Fruit fly (Drosophila melanogaster) whole organism, embryonic: ENCODE results near the gene Tsc1.
A peak's percentile ranks its signal among the peaks of the same experiment; 100 is the strongest.

ENCODE experiments used
- Ada2b ChIP-seq: fragments of 200-800 bp; sonication (Bioruptor generic); IDR thresholded peaks from 2 replicates; pipeline ENCODE4 v1.3.6; 2022; ENCODE audit warnings: missing biosample characterization, missing genetic modification characterization
- C15 ChIP-seq: fragments of 200-800 bp; sonication (Bioruptor generic); IDR thresholded peaks from 3 replicates; pipeline ENCODE4 v1.3.6; 2022; ENCODE audit warnings: missing biosample characterization, missing genetic modification characterization
- CG10274 ChIP-seq: fragments of 200-800 bp; sonication (Bioruptor generic); optimal IDR thresholded peaks from 3 replicates; lab custom pipeline; 2017; ENCODE audit warnings: missing biosample characterization, mild to moderate bottlenecking, missing genetic modification characterization
- CG11085 ChIP-seq: fragments of 200-800 bp; sonication (Bioruptor generic); IDR thresholded peaks from 2 replicates; pipeline ENCODE4 v1.3.6; 2022; ENCODE audit warnings: missing biosample characterization, missing genetic modification characterization
- CG12236 ChIP-seq: fragments of 200-800 bp; sonication (Bioruptor generic); optimal IDR thresholded peaks from 2 replicates; lab custom pipeline; 2016; ENCODE audit warnings: missing biosample characterization, missing genetic modification characterization
- CG14710 ChIP-seq: fragments of 200-800 bp; sonication (Bioruptor generic); optimal IDR thresholded peaks from 3 replicates; lab custom pipeline; 2019; ENCODE audit warnings: missing biosample characterization, mild to moderate bottlenecking, missing genetic modification characterization, moderate library complexity
- CG1602 ChIP-seq: fragments of 200-800 bp; sonication (Bioruptor generic); optimal IDR thresholded peaks from 3 replicates; lab custom pipeline; 2016; ENCODE audit warnings: missing biosample characterization, missing genetic modification characterization
- CG1647 ChIP-seq: fragments of 200-800 bp; sonication (Bioruptor generic); optimal IDR thresholded peaks from 3 replicates; lab custom pipeline; 2016; ENCODE audit warnings: missing biosample characterization, missing genetic modification characterization
- CG16813 ChIP-seq: fragments of 200-800 bp; sonication (Bioruptor generic); IDR thresholded peaks from 3 replicates; pipeline ENCODE4 v1.3.6; 2022; ENCODE audit warnings: missing biosample characterization, missing genetic modification characterization; ENCODE audit not compliant: partially characterized antibody
- CG2199 ChIP-seq: fragments of 200-800 bp; sonication (Bioruptor generic); IDR thresholded peaks from 3 replicates; pipeline ENCODE4 v1.3.6; 2022; ENCODE audit warnings: missing biosample characterization, missing genetic modification characterization
- CG34422 ChIP-seq: fragments of 200-800 bp; sonication (Bioruptor generic); IDR thresholded peaks from 3 replicates; pipeline ENCODE4 v1.3.6; 2022; ENCODE audit warnings: missing biosample characterization, missing genetic modification characterization
- CG4328 ChIP-seq: fragments of 200-800 bp; sonication (Bioruptor generic); optimal IDR thresholded peaks from 3 replicates; lab custom pipeline; 2017; ENCODE audit warnings: missing biosample characterization, missing genetic modification reagents, missing genetic modification characterization
- CG4707 ChIP-seq: fragments of 200-800 bp; sonication (Bioruptor generic); optimal IDR thresholded peaks from 2 replicates; lab custom pipeline; 2018; ENCODE audit warnings: missing biosample characterization, mild to moderate bottlenecking, missing genetic modification characterization, moderate library complexity
- CG6654 ChIP-seq: fragments of 200-800 bp; sonication (Bioruptor generic); optimal IDR thresholded peaks from 2 replicates; lab custom pipeline; 2017; ENCODE audit warnings: missing biosample characterization, mild to moderate bottlenecking, missing genetic modification characterization
- CG7839 ChIP-seq: fragments of 200-800 bp; sonication (Bioruptor generic); optimal IDR thresholded peaks from 3 replicates; lab custom pipeline; 2018; ENCODE audit warnings: missing biosample characterization, mild to moderate bottlenecking, missing genetic modification characterization, moderate library complexity
- CG8388 ChIP-seq: fragments of 200-800 bp; sonication (Bioruptor generic); optimal IDR thresholded peaks from 2 replicates; lab custom pipeline; 2019; ENCODE audit warnings: missing biosample characterization, mild to moderate bottlenecking, missing genetic modification characterization, moderate library complexity
- CG8478 ChIP-seq: fragments of >200 bp; optimal IDR thresholded peaks from 2 replicates; lab custom pipeline; 2018
- CG9932 ChIP-seq: fragments of 200-800 bp; sonication (Bioruptor generic); IDR thresholded peaks from 2 replicates; pipeline ENCODE4 v1.3.6; 2022; ENCODE audit warnings: missing biosample characterization, missing genetic modification characterization
- CHES-1-like ChIP-seq: fragments of 200-800 bp; sonication (Bioruptor generic); optimal IDR thresholded peaks from 2 replicates; lab custom pipeline; 2016; ENCODE audit warnings: missing biosample characterization, missing genetic modification characterization
- CkIIα-i1 ChIP-seq: fragments of 200-800 bp; sonication (Bioruptor generic); IDR thresholded peaks from 2 replicates; pipeline ENCODE4 v1.3.6; 2022; ENCODE audit warnings: missing biosample characterization, missing genetic modification characterization
- CrebB ChIP-seq: fragments of 200-800 bp; sonication (Bioruptor generic); optimal IDR thresholded peaks from 3 replicates; lab custom pipeline; 2018; ENCODE audit warnings: missing biosample characterization, mild to moderate bottlenecking, missing genetic modification characterization
- D ChIP-seq, 2 experiments: fragments of 200-800 bp in 1 of 2; fragments of >200 bp in 1 of 2; sonication (Bioruptor generic) in 1 of 2; optimal IDR thresholded peaks; 2 replicates in 1 of 2; 3 replicates in 1 of 2; lab custom pipeline; 2017; ENCODE audit warnings: mild to moderate bottlenecking in 1 of 2, missing biosample characterization in 1 of 2, missing genetic modification characterization in 1 of 2, missing genetic modification reagents in 1 of 2
- Hr39 ChIP-seq: fragments of >200 bp; optimal IDR thresholded peaks from 2 replicates; lab custom pipeline; 2017
- Hr51 ChIP-seq, 2 experiments: fragments of 200-800 bp; sonication (Bioruptor generic); optimal IDR thresholded peaks; 2 replicates in 1 of 2; 3 replicates in 1 of 2; lab custom pipeline; 2016 to 2018; ENCODE audit warnings: missing biosample characterization in 2 of 2, missing genetic modification characterization in 2 of 2, mild to moderate bottlenecking in 1 of 2, moderate library complexity in 1 of 2
- Lpt ChIP-seq: fragments of >200 bp; optimal IDR thresholded peaks from 2 replicates; lab custom pipeline; 2018; ENCODE audit warnings: missing biosample characterization, missing genetic modification characterization
- Nf-YB ChIP-seq: fragments of 200-800 bp; sonication (Bioruptor generic); optimal IDR thresholded peaks from 3 replicates; lab custom pipeline; 2019; ENCODE audit warnings: missing biosample characterization, mild to moderate bottlenecking, missing genetic modification characterization, moderate library complexity
- Pdp1 ChIP-seq, 2 experiments: fragments of 200-800 bp; sonication (Bioruptor generic); optimal IDR thresholded peaks; 3 replicates each; lab custom pipeline; 2016; ENCODE audit warnings: missing biosample characterization in 2 of 2, missing genetic modification characterization in 2 of 2, mild to moderate bottlenecking in 1 of 2, moderate library complexity in 1 of 2
- Poxn ChIP-seq: fragments of 200-800 bp; sonication (Bioruptor generic); IDR thresholded peaks from 2 replicates; pipeline ENCODE4 v1.3.6; 2022; ENCODE audit warnings: missing biosample characterization, missing genetic modification characterization
- Ravus ChIP-seq: fragments of 200-800 bp; sonication (Bioruptor generic); IDR thresholded peaks from 2 replicates; pipeline ENCODE4 v1.3.6; 2022; ENCODE audit warnings: missing biosample characterization, missing genetic modification characterization
- Sox102F ChIP-seq: fragments of 200-800 bp; sonication (Bioruptor generic); optimal IDR thresholded peaks from 2 replicates; lab custom pipeline; 2018; ENCODE audit warnings: missing biosample characterization, mild to moderate bottlenecking, missing genetic modification characterization, moderate library complexity
- Ssrp ChIP-seq: fragments of 200-800 bp; sonication (Bioruptor generic); optimal IDR thresholded peaks from 2 replicates; lab custom pipeline; 2018; ENCODE audit warnings: missing biosample characterization, mild to moderate bottlenecking, missing genetic modification characterization, moderate library complexity
- YL-1 ChIP-seq: fragments of 200-800 bp; sonication (Bioruptor generic); optimal IDR thresholded peaks from 3 replicates; lab custom pipeline; 2017; ENCODE audit warnings: missing biosample characterization, mild to moderate bottlenecking, missing genetic modification characterization
- ac ChIP-seq: fragments of 200-800 bp; sonication (Bioruptor generic); optimal IDR thresholded peaks from 3 replicates; lab custom pipeline; 2017; ENCODE audit warnings: missing biosample characterization, mild to moderate bottlenecking, missing genetic modification characterization
- ato ChIP-seq: fragments of 200-800 bp; sonication (Bioruptor generic); IDR thresholded peaks from 2 replicates; pipeline ENCODE4 v1.3.6; 2022; ENCODE audit warnings: missing biosample characterization, missing genetic modification characterization; ENCODE audit not compliant: partially characterized antibody
- chif ChIP-seq, 2 experiments: fragments of 200-800 bp; sonication (Bioruptor generic); optimal IDR thresholded peaks; 3 replicates each; lab custom pipeline; 2016; ENCODE audit warnings: missing biosample characterization in 2 of 2, missing genetic modification characterization in 2 of 2
- dm ChIP-seq: fragments of 200-800 bp; sonication (Bioruptor generic); optimal IDR thresholded peaks from 3 replicates; lab custom pipeline; 2016; ENCODE audit warnings: missing biosample characterization, missing genetic modification characterization
- her ChIP-seq: fragments of 200-800 bp; sonication (Bioruptor generic); optimal IDR thresholded peaks from 2 replicates; lab custom pipeline; 2016; ENCODE audit warnings: missing biosample characterization, missing genetic modification characterization
- lmd ChIP-seq: fragments of 200-800 bp; sonication (Bioruptor generic); IDR thresholded peaks from 2 replicates; pipeline ENCODE4 v1.3.6; 2022; ENCODE audit warnings: missing biosample characterization, missing genetic modification characterization
- onecut ChIP-seq: fragments of 200-800 bp; sonication (Bioruptor generic); IDR thresholded peaks from 2 replicates; pipeline ENCODE4 v1.3.6; 2022; ENCODE audit warnings: missing biosample characterization, missing genetic modification characterization
- p53 ChIP-seq: fragments of 200-800 bp; sonication (Bioruptor generic); optimal IDR thresholded peaks from 2 replicates; lab custom pipeline; 2016; ENCODE audit warnings: missing biosample characterization, missing genetic modification characterization
- pb ChIP-seq: fragments of 200-800 bp; sonication (Bioruptor generic); optimal IDR thresholded peaks from 3 replicates; lab custom pipeline; 2016; ENCODE audit warnings: missing biosample characterization, missing genetic modification characterization
- pnt ChIP-seq: fragments of 200-800 bp; sonication (Bioruptor generic); optimal IDR thresholded peaks from 3 replicates; lab custom pipeline; 2016; ENCODE audit warnings: missing biosample characterization, missing genetic modification characterization
- sd ChIP-seq: fragments of 200-800 bp; sonication (Bioruptor generic); optimal IDR thresholded peaks from 3 replicates; lab custom pipeline; 2018; ENCODE audit warnings: missing biosample characterization, mild to moderate bottlenecking, missing genetic modification characterization, moderate library complexity
- sens-2 ChIP-seq: fragments of 200-800 bp; sonication (Bioruptor generic); IDR thresholded peaks from 2 replicates; pipeline ENCODE4 v1.3.6; 2022; ENCODE audit warnings: missing biosample characterization, missing genetic modification characterization
- slp2 ChIP-seq: fragments of 200-800 bp; sonication (Bioruptor generic); optimal IDR thresholded peaks from 2 replicates; lab custom pipeline; 2016; ENCODE audit warnings: missing biosample characterization, missing genetic modification characterization
- tap ChIP-seq: fragments of 200-800 bp; optimal IDR thresholded peaks from 3 replicates; lab custom pipeline; 2019; ENCODE audit warnings: missing biosample characterization, mild to moderate bottlenecking, missing genetic modification characterization, moderate library complexity
- vvl ChIP-seq: fragments of 200-800 bp; sonication (Bioruptor generic); IDR thresholded peaks from 2 replicates; pipeline ENCODE4 v1.3.6; 2022; ENCODE audit warnings: missing biosample characterization, missing genetic modification characterization
- zen ChIP-seq: fragments of 200-800 bp; sonication (Bioruptor generic); optimal IDR thresholded peaks from 3 replicates; lab custom pipeline; 2018; ENCODE audit warnings: missing biosample characterization, mild to moderate bottlenecking, missing genetic modification characterization, moderate library complexity

Gene Tsc1

DNA sequence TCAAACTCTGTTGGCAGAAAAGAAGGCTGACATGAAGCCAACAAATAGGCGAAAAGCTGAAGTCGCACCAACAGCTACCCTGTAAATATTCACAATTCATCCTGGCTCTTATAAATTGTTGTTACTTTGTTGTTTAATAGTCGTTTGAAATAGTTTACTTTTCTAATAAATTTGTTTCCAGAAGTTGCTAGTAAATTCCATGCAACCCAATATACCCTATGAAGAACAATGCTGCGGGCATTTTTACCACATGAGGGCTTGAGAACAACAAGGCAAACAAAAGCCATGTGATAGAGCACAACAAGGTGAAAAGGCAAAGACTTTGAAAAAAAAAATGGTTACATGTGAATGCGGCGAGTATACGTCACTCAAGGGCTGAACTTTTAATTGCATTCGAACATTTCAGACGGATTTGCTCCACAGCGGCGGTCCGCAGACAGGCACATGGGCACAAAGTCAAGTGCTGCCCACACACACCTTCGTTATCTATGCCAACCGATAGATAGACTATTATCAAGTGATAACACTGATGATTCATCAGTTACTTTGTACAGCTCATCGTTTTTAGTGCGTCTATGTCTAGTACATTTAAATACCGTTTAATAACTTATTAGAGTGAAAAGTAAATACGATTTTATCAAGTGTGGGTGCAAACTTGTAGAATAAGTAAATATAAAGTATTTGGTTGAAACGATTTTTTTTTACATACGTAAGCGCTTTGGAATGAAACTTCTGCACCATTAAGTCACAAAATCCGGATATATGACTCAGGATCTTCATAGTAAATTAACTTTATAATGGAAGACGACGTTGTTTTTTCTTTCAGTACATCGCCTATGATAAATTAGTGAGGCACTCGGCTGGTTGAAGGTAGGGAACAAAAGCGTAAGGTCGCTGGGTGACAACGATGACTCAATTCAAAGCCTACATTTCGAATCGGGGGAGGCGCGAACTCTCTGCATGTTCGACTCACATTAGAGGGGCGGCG is 30.8 kb upstream of the Tsc1 start (continued):
- TF ChIP-seq CG8478 (no peak), sens-2 (GFP tag; lab: Robert Waterston, UW) (peak; percentile 56; the same call in 1 of the 2 replicates), zen (tag; lab: Kevin White, UChicago) (peak; percentile 50), Hr39 (lab: Kevin White, UChicago) (no peak), CG11085 (GFP tag; lab: Robert Waterston, UW) (peak; percentile 86), CG8388 (peak; percentile 62), vvl (GFP tag; lab: Robert Waterston, UW) (peak; percentile 89), slp2 (GFP tag; lab: Kevin White, UChicago) (peak; percentile 65), Sox102F (peak; percentile 85), Ada2b (GFP tag; lab: Robert Waterston, UW) (peak; percentile 89), YL-1 (GFP tag; lab: Kevin White, UChicago) (no peak), CG9932 (GFP tag; lab: Robert Waterston, UW) (peak; percentile 79), her (GFP tag; lab: Kevin White, UChicago) (peak; percentile 68), Nf-YB (peak; percentile 32), lmd (GFP tag; lab: Robert Waterston, UW) (peak; percentile 87), Pdp1 (GFP tag; optimal IDR thresholded peaks at IDR 0.05; lab: Kevin White, UChicago) (peak; percentile 72 to 75), CG4707 (GFP tag; lab: Kevin White, UChicago) (peak; percentile 30), ac (peak; percentile 16), CrebB (peak; percentile 37), p53 (GFP tag; lab: Kevin White, UChicago) (peak; percentile 2), onecut (GFP tag; lab: Robert Waterston, UW) (peak; percentile 46), ato (GFP tag; lab: Robert Waterston, UW) (no peak), sd (peak; percentile 28), CHES-1-like (GFP tag; lab: Kevin White, UChicago) (peak; percentile 78), tap (tag; lab: Kevin White, UChicago) (peak; percentile 77), CG10274 (GFP tag; lab: Kevin White, UChicago) (peak; percentile 59), pnt (GFP tag; lab: Kevin White, UChicago) (peak; percentile 72), Ssrp (tag; lab: Kevin White, UChicago) (peak; percentile 73), CG12236 (GFP tag; lab: Kevin White, UChicago) (peak; percentile 33), C15 (GFP tag; lab: Robert Waterston, UW) (peak; percentile 60; the same call in 1 of the 3 replicates), Poxn (peak; percentile 44; the same call in 1 of the 2 replicates), CG6654 (peak; percentile 37), dm (GFP tag; lab: Kevin White, UChicago) (peak; percentile 58), CG7839 (tag; lab: Kevin White, UChicago) (peak; percentile 85), CkIIα-i1 (GFP tag; lab: Robert Waterston, UW) (peak; percentile 61; the same call in 1 of the 2 replicates), Lpt (GFP tag; lab: Kevin White, UChicago) (no peak), CG16813 (GFP tag; lab: Robert Waterston, UW) (no peak), D (optimal IDR thresholded peaks at IDR 0.05; lab: Kevin White, UChicago) (no peak), D (GFP tag; optimal IDR thresholded peaks at IDR 0.05; lab: Kevin White, UChicago) (peak; percentile 45), CG4328 (GFP tag; lab: Kevin White, UChicago) (no peak), CG2199 (0 out of 3 replicates have a peak, but pooled peaks have one; percentile 29), pb (GFP tag; lab: Kevin White, UChicago) (peak; percentile 69), CG1647 (GFP tag; lab: Kevin White, UChicago) (peak; percentile 66), chif (GFP tag; optimal IDR thresholded peaks at IDR 0.05; lab: Kevin White, UChicago) (peak; percentile 84 to 89), CG1602 (peak; percentile 64), Ravus (GFP tag; lab: Robert Waterston, UW) (peak; percentile 54; the same call in 1 of the 2 replicates), CG34422 (GFP tag; lab: Robert Waterston, UW) (peak; percentile 89), Hr51 (GFP tag; optimal IDR thresholded peaks at IDR 0.05; lab: Kevin White, UChicago) (peak; percentile 70 to 71), CG14710 (tag; lab: Kevin White, UChicago) (peak; percentile 50)
